Fruit fly (Drosophila melanogaster): ENCODE measurements around the gene CG1628.

CG1628 gene

dm6 chrX:10584461-10584860 lies 18.1 kb downstream of the CG1628 start (continued):
- TF ChIP-seq Ets96B (tag; optimal IDR thresholded peaks at IDR 0.05) (peak; percentile 93), Hr4 (GFP tag; optimal IDR thresholded peaks at IDR 0.05) (peak; percentile 79), vri (GFP tag; optimal IDR thresholded peaks at IDR 0.05) (peak; percentile 86), CG6792 (GFP tag; optimal IDR thresholded peaks at IDR 0.05) (peak; percentile 95), CG8632 (GFP tag; optimal IDR thresholded peaks at IDR 0.05) (peak; percentile 91), topi (GFP tag; optimal IDR thresholded peaks at IDR 0.05) (peak; percentile 98), eg (GFP tag; IDR thresholded peaks at IDR 0.05) (peak; percentile 66), CG8319 (GFP tag; optimal IDR thresholded peaks at IDR 0.05) (peak; percentile 88), Ets21C (GFP tag; optimal IDR thresholded peaks at IDR 0.05) (peak; percentile 93), CG8119 (GFP tag; IDR thresholded peaks at IDR 0.05) (peak; percentile 58), fd59A (GFP tag; optimal IDR thresholded peaks at IDR 0.05) (peak; percentile 92), dsx (GFP tag; optimal IDR thresholded peaks at IDR 0.05; ENCODE audit: poor library complexity, severe bottlenecking) (peak; percentile 97), lz (GFP tag; optimal IDR thresholded peaks at IDR 0.05) (peak; percentile 97), CG11294 (GFP tag; IDR thresholded peaks at IDR 0.05) (peak; percentile 53; the same call in 1 of the 2 replicates), CG6163 (GFP tag; IDR thresholded peaks at IDR 0.05) (peak; percentile 95), fkh (GFP tag; optimal IDR thresholded peaks at IDR 0.05) (no peak)

DNA sequence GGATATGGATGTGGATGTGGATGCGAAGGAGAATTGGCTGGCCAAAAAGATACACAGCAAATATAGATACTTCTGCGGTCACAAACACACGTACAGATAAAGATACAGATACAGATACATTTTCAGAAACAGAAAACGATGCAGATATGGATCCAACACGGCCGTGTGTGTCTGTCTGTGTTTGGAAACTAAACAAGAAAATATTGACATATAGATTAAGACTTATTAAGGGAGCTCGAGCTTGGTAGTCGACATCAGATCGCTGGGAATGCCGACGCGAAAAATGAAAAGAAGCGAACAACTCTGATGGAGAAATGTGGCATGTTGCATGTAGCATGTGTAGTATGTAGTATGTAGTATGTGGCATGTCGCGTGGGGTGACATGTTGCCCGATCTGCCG lies 20.4 kb downstream of the CG1628 start:
- TF ChIP-seq ss (GFP tag; optimal IDR thresholded peaks at IDR 0.05) (peak in 1 of 2 experiments; percentile 26), CG16779 (tag; optimal IDR thresholded peaks at IDR 0.05) (no peak), Ets96B (tag; optimal IDR thresholded peaks at IDR 0.05) (no peak), fkh (GFP tag; optimal IDR thresholded peaks at IDR 0.05) (peak; percentile 85), CG6163 (GFP tag; IDR thresholded peaks at IDR 0.05) (0 out of 3 replicates have a peak, but pooled peaks have one; percentile 35), CG10631 (GFP tag; optimal IDR thresholded peaks at IDR 0.05) (no peak), CG9139 (GFP tag; optimal IDR thresholded peaks at IDR 0.05) (no peak), svp (GFP tag) (no peak), Eip78C (GFP tag) (peak; percentile 43)

- TF ChIP-seq Smox (GFP tag; optimal IDR thresholded peaks at IDR 0.05) (peak; percentile 32), CG11294 (GFP tag; IDR thresholded peaks at IDR 0.05) (no peak), Gug (GFP tag; IDR thresholded peaks at IDR 0.05) (peak; percentile 40), CG3919 (GFP tag; optimal IDR thresholded peaks at IDR 0.05) (peak; percentile 45), CG11762 (GFP tag; optimal IDR thresholded peaks at IDR 0.05; ENCODE audit: insufficient read depth) (peak; percentile 45), CG34406 (GFP tag; optimal IDR thresholded peaks at IDR 0.05) (peak; percentile 43), Hr38 (GFP tag; optimal IDR thresholded peaks at IDR 0.05) (no peak), Sox14 (GFP tag; optimal IDR thresholded peaks at IDR 0.05) (peak; percentile 61), lz (GFP tag; optimal IDR thresholded peaks at IDR 0.05) (peak; percentile 31), Met (GFP tag; optimal IDR thresholded peaks at IDR 0.05) (peak; percentile 54), CG6163 (GFP tag; IDR thresholded peaks at IDR 0.05) (peak; percentile 62), spab (GFP tag; optimal IDR thresholded peaks at IDR 0.05) (peak; percentile 54), CG32006 (GFP tag; optimal IDR thresholded peaks at IDR 0.05) (peak; percentile 57), CG7368 (GFP tag; optimal IDR thresholded peaks at IDR 0.05) (peak; percentile 60), CG6792 (GFP tag; optimal IDR thresholded peaks at IDR 0.05) (peak; percentile 28), CG8319 (GFP tag; optimal IDR thresholded peaks at IDR 0.05) (peak; percentile 2), fkh (GFP tag; optimal IDR thresholded peaks at IDR 0.05) (peak; percentile 21), OdsH (GFP tag; optimal IDR thresholded peaks at IDR 0.05) (peak; percentile 33), CG4318 (GFP tag; optimal IDR thresholded peaks at IDR 0.05) (peak; percentile 3), CG10631 (GFP tag; optimal IDR thresholded peaks at IDR 0.05) (peak; percentile 56), net (GFP tag; optimal IDR thresholded peaks at IDR 0.05) (peak; percentile 29), CG8119 (GFP tag; IDR thresholded peaks at IDR 0.05) (0 out of 3 replicates have a peak, but pooled peaks have one; percentile 43), CG3032 (tag; optimal IDR thresholded peaks at IDR 0.05) (peak; percentile 50), Eip93F (GFP tag; optimal IDR thresholded peaks at IDR 0.05) (no peak), Ets21C (GFP tag; optimal IDR thresholded peaks at IDR 0.05) (no peak), salr (GFP tag; optimal IDR thresholded peaks at IDR 0.05) (peak in 1 of 2 experiments; percentile 54), CG6854 (GFP tag; optimal IDR thresholded peaks at IDR 0.05) (no peak), Lpt (GFP tag; optimal IDR thresholded peaks at IDR 0.05) (peak; percentile 12), CG6276 (GFP tag; optimal IDR thresholded peaks at IDR 0.05) (peak; percentile 14), Hr4 (GFP tag; optimal IDR thresholded peaks at IDR 0.05) (peak; percentile 46), topi (GFP tag; optimal IDR thresholded peaks at IDR 0.05) (peak; percentile 40), dac (GFP tag; optimal IDR thresholded peaks at IDR 0.05) (no peak), eg (GFP tag; IDR thresholded peaks at IDR 0.05) (no peak; the same call in 2 of the 3 replicates), achi (GFP tag; optimal IDR thresholded peaks at IDR 0.05) (peak; percentile 49), Sox15 (GFP tag; optimal IDR thresholded peaks at IDR 0.05) (peak; percentile 29), CG11902 (GFP tag; optimal IDR thresholded peaks at IDR 0.05) (no peak)
Measured at dm6 chrX:10581476-10581875, 21.0 kb downstream of the CG1628 start.
